Fruit fly (Drosophila melanogaster) whole organism, embryonic: ENCODE data around the gene CG7530.

ENCODE experiments used
- Atf3 ChIP-seq: fragments of 200-800 bp; sonication (Bioruptor generic); optimal IDR thresholded peaks from 3 replicates; lab custom pipeline; 2016; ENCODE audit warnings: missing biosample characterization, missing genetic modification characterization
- CG1024 ChIP-seq: fragments of 200-800 bp; sonication (Bioruptor generic); IDR thresholded peaks from 2 replicates; pipeline ENCODE4 v1.3.6; 2022; ENCODE audit warnings: missing biosample characterization, missing genetic modification characterization
- CG12155 ChIP-seq: fragments of 200-800 bp; sonication (Bioruptor generic); optimal IDR thresholded peaks from 3 replicates; lab custom pipeline; 2016; ENCODE audit warnings: missing biosample characterization, missing genetic modification characterization
- CG13894 ChIP-seq: fragments of 200-800 bp; sonication (Bioruptor generic); optimal IDR thresholded peaks from 3 replicates; lab custom pipeline; 2018; ENCODE audit warnings: missing biosample characterization, mild to moderate bottlenecking, missing genetic modification characterization, moderate library complexity
- CG14710 ChIP-seq: fragments of 200-800 bp; sonication (Bioruptor generic); optimal IDR thresholded peaks from 3 replicates; lab custom pipeline; 2019; ENCODE audit warnings: missing biosample characterization, mild to moderate bottlenecking, missing genetic modification characterization, moderate library complexity
- CG18619 ChIP-seq: fragments of 200-800 bp; sonication (Bioruptor generic); optimal IDR thresholded peaks from 3 replicates; lab custom pipeline; 2017; ENCODE audit warnings: missing biosample characterization, mild to moderate bottlenecking, missing genetic modification characterization
- CG2202 ChIP-seq: fragments of 200-800 bp; sonication (Bioruptor generic); optimal IDR thresholded peaks from 2 replicates; lab custom pipeline; 2018; ENCODE audit warnings: missing biosample characterization, mild to moderate bottlenecking, missing genetic modification characterization
- CG32532 ChIP-seq: fragments of 200-800 bp; sonication (Bioruptor generic); IDR thresholded peaks from 2 replicates; pipeline ENCODE4 v1.3.6; 2022; ENCODE audit warnings: missing biosample characterization, missing genetic modification characterization
- CG4360 ChIP-seq: fragments of 200-800 bp; sonication (Bioruptor generic); IDR thresholded peaks from 2 replicates; pipeline ENCODE4 v1.3.6; 2022; ENCODE audit warnings: missing biosample characterization, missing genetic modification characterization
- CG43689 ChIP-seq: fragments of 200-800 bp; sonication (Bioruptor generic); IDR thresholded peaks from 2 replicates; pipeline ENCODE4 v1.3.6; 2022; ENCODE audit warnings: missing biosample characterization, missing genetic modification characterization
- CG7786 ChIP-seq: fragments of 200-800 bp; sonication (Bioruptor generic); optimal IDR thresholded peaks from 2 replicates; lab custom pipeline; 2016; ENCODE audit warnings: missing biosample characterization, missing genetic modification characterization
- CG7987 ChIP-seq: fragments of 200-800 bp; sonication (Bioruptor generic); optimal IDR thresholded peaks from 2 replicates; lab custom pipeline; 2018; ENCODE audit warnings: missing biosample characterization, mild to moderate bottlenecking, missing genetic modification characterization, moderate library complexity
- CG9437 ChIP-seq: fragments of 200-800 bp; sonication (Bioruptor generic); optimal IDR thresholded peaks from 2 replicates; lab custom pipeline; 2018; ENCODE audit warnings: missing biosample characterization, mild to moderate bottlenecking, missing genetic modification characterization
- CHES-1-like ChIP-seq: fragments of 200-800 bp; sonication (Bioruptor generic); optimal IDR thresholded peaks from 2 replicates; lab custom pipeline; 2016; ENCODE audit warnings: missing biosample characterization, missing genetic modification characterization
- Deaf1 ChIP-seq: fragments of 200-800 bp; optimal IDR thresholded peaks from 3 replicates; lab custom pipeline; 2019; ENCODE audit warnings: missing biosample characterization, mild to moderate bottlenecking, missing genetic modification characterization, moderate library complexity
- Dek ChIP-seq: fragments of 200-800 bp; sonication (Bioruptor generic); optimal IDR thresholded peaks from 3 replicates; lab custom pipeline; 2019; ENCODE audit warnings: missing biosample characterization, mild to moderate bottlenecking, missing genetic modification characterization, moderate library complexity
- Doc2 ChIP-seq: fragments of 200-800 bp; sonication (Bioruptor generic); IDR thresholded peaks from 2 replicates; pipeline ENCODE4 v1.3.6; 2022; ENCODE audit warnings: missing biosample characterization, missing genetic modification characterization
- Eip74EF ChIP-seq, 2 experiments: fragments of 200-800 bp in 1 of 2; fragments of >200 bp in 1 of 2; sonication (Bioruptor generic) in 1 of 2; optimal IDR thresholded peaks; 2 replicates each; lab custom pipeline; 2017 to 2019; ENCODE audit warnings: missing biosample characterization in 2 of 2, missing genetic modification characterization in 2 of 2, mild to moderate bottlenecking in 1 of 2, moderate library complexity in 1 of 2
- Ets65A ChIP-seq: fragments of 200-800 bp; sonication (Bioruptor generic); peaks from one replicate; lab custom pipeline; 2016; ENCODE audit warnings: missing biosample characterization, missing genetic modification characterization
- HHEX ChIP-seq: fragments of 200-800 bp; sonication (Bioruptor generic); optimal IDR thresholded peaks from 3 replicates; lab custom pipeline; 2017; ENCODE audit warnings: missing biosample characterization, mild to moderate bottlenecking, missing genetic modification characterization, missing genetic modification reagents
- Hsf ChIP-seq: fragments of 200-800 bp; sonication (Bioruptor generic); optimal IDR thresholded peaks from 3 replicates; lab custom pipeline; 2016; ENCODE audit warnings: missing biosample characterization, missing genetic modification characterization
- Kr ChIP-seq: fragments of 200-800 bp; sonication (Bioruptor generic); optimal IDR thresholded peaks from 2 replicates; lab custom pipeline; 2017; ENCODE audit warnings: missing biosample characterization, mild to moderate bottlenecking, missing genetic modification characterization
- Med ChIP-seq: fragments of 200-800 bp; sonication (Bioruptor generic); peaks from one replicate; lab custom pipeline; 2016; ENCODE audit warnings: missing biosample characterization, missing genetic modification characterization, mild to moderate bottlenecking, inconsistent platforms, moderate library complexity
- Nf-YB ChIP-seq: fragments of 200-800 bp; sonication (Bioruptor generic); optimal IDR thresholded peaks from 3 replicates; lab custom pipeline; 2019; ENCODE audit warnings: missing biosample characterization, mild to moderate bottlenecking, missing genetic modification characterization, moderate library complexity
- Nf-YC ChIP-seq: fragments of 200-800 bp; optimal IDR thresholded peaks from 3 replicates; lab custom pipeline; 2019; ENCODE audit warnings: missing biosample characterization, mild to moderate bottlenecking, missing genetic modification characterization, moderate library complexity
- Pdp1 ChIP-seq, 2 experiments: fragments of 200-800 bp; sonication (Bioruptor generic); optimal IDR thresholded peaks; 3 replicates each; lab custom pipeline; 2016; ENCODE audit warnings: missing biosample characterization in 2 of 2, missing genetic modification characterization in 2 of 2, mild to moderate bottlenecking in 1 of 2, moderate library complexity in 1 of 2
- Scr ChIP-seq: fragments of 200-800 bp; sonication (Bioruptor generic); IDR thresholded peaks from 2 replicates; pipeline ENCODE4 v1.3.6; 2022; ENCODE audit warnings: missing biosample characterization, missing genetic modification characterization; ENCODE audit not compliant: partially characterized antibody
- Sox100B ChIP-seq: fragments of 200-800 bp; sonication (Bioruptor generic); optimal IDR thresholded peaks from 3 replicates; lab custom pipeline; 2018; ENCODE audit warnings: missing biosample characterization, mild to moderate bottlenecking, missing genetic modification characterization
- Sry-β ChIP-seq: fragments of 200-800 bp; sonication (Bioruptor generic); optimal IDR thresholded peaks from 2 replicates; lab custom pipeline; 2018; ENCODE audit warnings: missing biosample characterization, mild to moderate bottlenecking, missing genetic modification characterization, moderate library complexity
- Vsx1 ChIP-seq: fragments of 200-800 bp; sonication (Bioruptor generic); optimal IDR thresholded peaks from 2 replicates; lab custom pipeline; 2017; ENCODE audit warnings: missing biosample characterization, mild to moderate bottlenecking, missing genetic modification characterization, missing genetic modification reagents
- ara ChIP-seq: fragments of 200-800 bp; sonication (Bioruptor generic); IDR thresholded peaks from 2 replicates; pipeline ENCODE4 v1.3.6; 2022; ENCODE audit warnings: missing biosample characterization, missing genetic modification characterization
- ci ChIP-seq: fragments of 200-800 bp; sonication (Bioruptor generic); IDR thresholded peaks from 3 replicates; pipeline ENCODE4 v1.3.6; 2022; ENCODE audit warnings: missing biosample characterization, missing genetic modification characterization
- crc ChIP-seq: fragments of 200-800 bp; sonication (Bioruptor generic); optimal IDR thresholded peaks from 2 replicates; lab custom pipeline; 2016; ENCODE audit warnings: missing biosample characterization, missing genetic modification characterization
- crol ChIP-seq: fragments of 200-800 bp; sonication (Bioruptor generic); IDR thresholded peaks from 2 replicates; pipeline ENCODE4 v1.3.6; 2022; ENCODE audit warnings: missing biosample characterization, missing genetic modification characterization
- ham ChIP-seq: fragments of 200-800 bp; sonication (Bioruptor generic); IDR thresholded peaks from 2 replicates; pipeline ENCODE4 v1.3.6; 2022; ENCODE audit warnings: missing biosample characterization, missing genetic modification characterization
- hb ChIP-seq: fragments of 200-800 bp; sonication (Bioruptor generic); IDR thresholded peaks from 3 replicates; pipeline ENCODE4 v1.3.6; 2022; ENCODE audit warnings: missing biosample characterization, missing genetic modification characterization; ENCODE audit not compliant: partially characterized antibody
- hkb ChIP-seq, 2 experiments: fragments of 200-800 bp in 1 of 2; fragments of >200 bp in 1 of 2; sonication (Bioruptor generic) in 1 of 2; IDR thresholded peaks in 1 of 2; optimal IDR thresholded peaks in 1 of 2; 2 replicates each; pipeline versions ENCODE4 v1.3.6 to Lab custom; 2017 to 2022; ENCODE audit warnings: missing biosample characterization in 1 of 2, missing genetic modification characterization in 1 of 2
- inv ChIP-seq: fragments of 200-800 bp; sonication (Bioruptor generic); IDR thresholded peaks from 2 replicates; pipeline ENCODE4 v1.3.6; 2022; ENCODE audit warnings: missing biosample characterization, missing genetic modification characterization; ENCODE audit not compliant: partially characterized antibody
- jumu ChIP-seq: fragments of 200-800 bp; sonication (Bioruptor generic); optimal IDR thresholded peaks from 3 replicates; lab custom pipeline; 2016; ENCODE audit warnings: missing biosample characterization, missing genetic modification characterization
- ro ChIP-seq: fragments of 200-800 bp; sonication (Bioruptor generic); IDR thresholded peaks from 2 replicates; pipeline ENCODE4 v1.3.6; 2022; ENCODE audit warnings: missing biosample characterization, missing genetic modification characterization
- salm ChIP-seq: fragments of 200-800 bp; sonication (Bioruptor generic); optimal IDR thresholded peaks from 2 replicates; lab custom pipeline; 2018; ENCODE audit warnings: missing biosample characterization, mild to moderate bottlenecking, missing genetic modification characterization
- schlank ChIP-seq: fragments of 200-800 bp; sonication (Bioruptor generic); optimal IDR thresholded peaks from 2 replicates; lab custom pipeline; 2018; ENCODE audit warnings: missing biosample characterization, mild to moderate bottlenecking, missing genetic modification characterization
- sens ChIP-seq: fragments of 200-800 bp; sonication (Bioruptor generic); peaks from one replicate; lab custom pipeline; 2016; ENCODE audit warnings: missing biosample characterization, missing genetic modification characterization
- sens-2 ChIP-seq: fragments of 200-800 bp; sonication (Bioruptor generic); IDR thresholded peaks from 2 replicates; pipeline ENCODE4 v1.3.6; 2022; ENCODE audit warnings: missing biosample characterization, missing genetic modification characterization
- seq ChIP-seq: fragments of 200-800 bp; sonication (Bioruptor generic); IDR thresholded peaks from 2 replicates; pipeline ENCODE4 v1.3.6; 2022; ENCODE audit warnings: missing biosample characterization, missing genetic modification characterization
- so ChIP-seq: fragments of 200-800 bp; sonication (Bioruptor generic); IDR thresholded peaks from 3 replicates; pipeline ENCODE4 v1.3.6; 2022; ENCODE audit warnings: missing biosample characterization, missing genetic modification characterization
- sr ChIP-seq: fragments of 200-800 bp; sonication (Bioruptor generic); IDR thresholded peaks from 3 replicates; pipeline ENCODE4 v1.3.6; 2022; ENCODE audit warnings: missing biosample characterization, missing genetic modification characterization
- vvl ChIP-seq: fragments of 200-800 bp; sonication (Bioruptor generic); IDR thresholded peaks from 2 replicates; pipeline ENCODE4 v1.3.6; 2022; ENCODE audit warnings: missing biosample characterization, missing genetic modification characterization
- wdn ChIP-seq: fragments of 200-800 bp; sonication (Bioruptor generic); IDR thresholded peaks from 2 replicates; pipeline ENCODE4 v1.3.6; 2022; ENCODE audit warnings: missing biosample characterization, missing genetic modification characterization

CG7530 gene

dm6 chr3R:14709480-14709984 lies 21.8 kb downstream of the CG7530 start:
- TF ChIP-seq HHEX (GFP tag; lab: Kevin White, UChicago) (peak; percentile 17), so (GFP tag; lab: Robert Waterston, UW) (peak; percentile 39; the same call in 1 of the 3 replicates), seq (GFP tag; lab: Robert Waterston, UW) (0 out of 2 replicates have a peak, but pooled peaks have one; percentile 7), sr (GFP tag; lab: Robert Waterston, UW) (peak; percentile 93), sens (GFP tag; lab: Kevin White, UChicago) (peak; percentile 33), Sry-β (GFP tag; lab: Kevin White, UChicago) (no peak), Deaf1 (tag; lab: Kevin White, UChicago) (peak; percentile 30), CG14710 (tag; lab: Kevin White, UChicago) (no peak), Med (GFP tag; lab: Kevin White, UChicago) (peak; percentile 29), ci (GFP tag; lab: Robert Waterston, UW) (0 out of 3 replicates have a peak, but pooled peaks have one; percentile 11), CG13894 (tag; lab: Kevin White, UChicago) (peak; percentile 50), inv (GFP tag; lab: Robert Waterston, UW) (no peak), crol (GFP tag; lab: Robert Waterston, UW) (peak; percentile 68; the same call in 1 of the 2 replicates), sens-2 (GFP tag; lab: Robert Waterston, UW) (peak; percentile 41), Nf-YC (tag; lab: Kevin White, UChicago) (peak; percentile 64), Doc2 (GFP tag; lab: Robert Waterston, UW) (no peak), CG9437 (GFP tag; lab: Kevin White, UChicago) (no peak), vvl (GFP tag; lab: Robert Waterston, UW) (0 out of 2 replicates have a peak, but pooled peaks have one; percentile 33), Nf-YB (GFP tag; lab: Kevin White, UChicago) (peak; percentile 73)

DNA sequence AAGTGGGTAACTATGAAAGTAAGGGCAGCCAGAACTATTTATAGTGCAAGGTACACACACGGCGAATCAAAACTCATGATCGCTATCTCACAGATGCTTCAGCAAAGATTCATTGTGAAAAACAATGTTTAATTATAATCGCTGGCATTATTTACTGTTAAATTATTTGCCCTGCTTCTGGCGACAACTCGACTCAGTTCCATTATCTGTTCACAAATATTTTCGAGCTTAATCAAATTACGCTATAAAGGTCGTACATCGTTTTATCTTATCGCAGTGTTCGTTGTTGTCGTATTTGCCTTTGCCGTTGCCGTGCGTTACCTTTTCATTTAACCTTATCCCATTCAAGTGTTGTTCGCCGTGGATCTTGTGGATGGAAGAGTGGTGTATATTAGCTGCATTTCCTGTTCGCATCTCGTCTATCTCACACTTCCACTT lies 22.3 kb downstream of the CG7530 start:
- peak; percentile 61 for TF ChIP-seq Vsx1
- TF ChIP-seq CG7987 (GFP tag; lab: Kevin White, UChicago): peak; percentile 61
- no peak for TF ChIP-seq Ets65A
- no peak for TF ChIP-seq ara (GFP tag; lab: Robert Waterston, UW)
- no peak for TF ChIP-seq CG43689 (GFP tag; lab: Robert Waterston, UW)
- no peak for TF ChIP-seq hb
- TF ChIP-seq CG7786 (GFP tag; lab: Kevin White, UChicago): no peak
- no peak for TF ChIP-seq crc (GFP tag; lab: Kevin White, UChicago)
- TF ChIP-seq salm: no peak
- TF ChIP-seq CG32532: no peak
- TF ChIP-seq ham (GFP tag; lab: Robert Waterston, UW): no peak
- TF ChIP-seq Hsf (GFP tag; lab: Kevin White, UChicago): no peak
- TF ChIP-seq Sox100B (GFP tag; lab: Kevin White, UChicago): peak; percentile 38
- TF ChIP-seq schlank (tag; lab: Kevin White, UChicago): no peak
- TF ChIP-seq CHES-1-like (GFP tag; lab: Kevin White, UChicago): no peak
- no peak for TF ChIP-seq CG12155
- TF ChIP-seq Atf3: no peak
- no peak for TF ChIP-seq CG1024 (GFP tag; lab: Robert Waterston, UW)
- no peak for TF ChIP-seq hkb (optimal IDR thresholded peaks at IDR 0.05; lab: Kevin White, UChicago)
- 0 out of 2 replicates have a peak, but pooled peaks have one; percentile 25 for TF ChIP-seq hkb (GFP tag; IDR thresholded peaks at IDR 0.05; lab: Robert Waterston, UW)
- TF ChIP-seq Kr: no peak
- TF ChIP-seq CG2202: peak; percentile 16
- no peak for TF ChIP-seq wdn
- TF ChIP-seq CG4360: peak; percentile 12; the same call in 1 of the 2 replicates
- no peak for TF ChIP-seq jumu (GFP tag; lab: Kevin White, UChicago)
- no peak for TF ChIP-seq Dek (tag; lab: Kevin White, UChicago)
- TF ChIP-seq CG18619 (GFP tag; lab: Kevin White, UChicago): no peak
- TF ChIP-seq Eip74EF (GFP tag; optimal IDR thresholded peaks at IDR 0.05; lab: Kevin White, UChicago): peak in 1 of 2 experiments; percentile 36
- TF ChIP-seq ci (GFP tag; lab: Robert Waterston, UW): no peak
- no peak for TF ChIP-seq Pdp1 (GFP tag; optimal IDR thresholded peaks at IDR 0.05; lab: Kevin White, UChicago)
- no peak for TF ChIP-seq ro
- TF ChIP-seq Scr: no peak
